Fruit fly (Drosophila melanogaster): ENCODE data around the gene CG3397.

dm6 chr3R:11999074-11999473 lies 14.7 kb upstream of the CG3397 start, which contains the start of gene Ect3:
- TF ChIP-seq CG8478 (optimal IDR thresholded peaks at IDR 0.05): no peak
- no peak for TF ChIP-seq CTCF (optimal IDR thresholded peaks at IDR 0.05)
